Worm (Caenorhabditis elegans): ENCODE measurements around the gene F42C5.6.
A peak's percentile ranks its signal among the peaks of the same experiment; 100 is the strongest.

DNA sequence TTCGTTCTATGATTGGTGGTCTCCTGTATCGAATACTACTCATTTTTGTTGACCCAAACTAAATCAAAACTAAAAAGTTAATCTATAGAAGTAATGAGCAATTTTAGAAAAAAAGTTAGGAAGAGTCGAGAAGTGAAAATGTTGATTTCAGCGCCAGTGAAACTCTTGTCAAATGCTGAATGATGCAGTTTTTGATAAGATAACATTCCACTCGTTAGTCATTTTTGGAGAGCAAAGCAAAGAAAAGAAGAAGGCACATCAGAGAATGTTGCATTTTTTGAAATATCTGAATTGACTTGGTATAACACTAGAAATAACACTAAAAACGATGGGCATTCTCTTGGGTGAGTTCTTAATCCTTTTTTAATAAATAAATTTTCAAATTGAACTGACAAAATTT lies 20.0 kb upstream of the F42C5.6 start, which contains the start of gene sqst-2:
- TF ChIP-seq ztf-22 (GFP tag; optimal IDR thresholded peaks at IDR 0.05) (no peak), ama-1 (optimal IDR thresholded peaks at IDR 0.05) (no peak), ama-1 (GFP tag; optimal IDR thresholded peaks at IDR 0.05) (no peak), nhr-80 (tag; optimal IDR thresholded peaks at IDR 0.05) (peak; percentile 66), somi-1 (GFP tag; optimal IDR thresholded peaks at IDR 0.05) (no peak)
